Worm (Caenorhabditis elegans) whole organism, L3 larva: Measurements from ENCODE around the gene Y47D3A.34.

Experiments
- R02D3.7 ChIP-seq: fragments of 150-350 bp; optimal IDR thresholded peaks from 2 replicates; lab custom pipeline; 2014; ENCODE audit warnings: missing biosample characterization, missing genetic modification characterization
- ceh-28 ChIP-seq: fragments of 150-350 bp; optimal IDR thresholded peaks from 2 replicates; lab custom pipeline; 2014; ENCODE audit warnings: missing biosample characterization, missing genetic modification reagents, missing genetic modification characterization
- egl-27 ChIP-seq: sonication (generic microtip); optimal IDR thresholded peaks from 4 replicates; lab custom pipeline; 2017; ENCODE audit warnings: missing biosample characterization, missing genetic modification reagents, missing genetic modification characterization

- TF ChIP-seq egl-27 (tag; lab: Kevin White, UChicago): no peak
- TF ChIP-seq R02D3.7 (tag; lab: Kevin White, UChicago): no peak
- TF ChIP-seq ceh-28: no peak
These were observed 39.1 kb downstream of the Y47D3A.34 start for ce11 chrIII:11195553-11195952.
